Fruit fly (Drosophila melanogaster) whole organism, embryonic: ENCODE results near the gene kraken.

ENCODE experiments used
- Bdp1 ChIP-seq: fragments of 200-800 bp; sonication (Bioruptor generic); optimal IDR thresholded peaks from 3 replicates; lab custom pipeline; 2016; ENCODE audit warnings: missing biosample characterization, missing genetic modification characterization
- CG10209 ChIP-seq: fragments of 200-800 bp; sonication (Bioruptor generic); optimal IDR thresholded peaks from 3 replicates; lab custom pipeline; 2017; ENCODE audit warnings: missing biosample characterization, mild to moderate bottlenecking, missing genetic modification characterization, missing genetic modification reagents
- CG11504 ChIP-seq: fragments of 200-800 bp; sonication (Bioruptor generic); optimal IDR thresholded peaks from 3 replicates; lab custom pipeline; 2019; ENCODE audit warnings: missing biosample characterization, mild to moderate bottlenecking, missing genetic modification characterization, moderate library complexity
- CG11560 ChIP-seq: fragments of 200-800 bp; sonication (Bioruptor generic); IDR thresholded peaks from 3 replicates; pipeline ENCODE4 v1.3.6; 2022; ENCODE audit warnings: missing biosample characterization, missing genetic modification characterization
- CG12391 ChIP-seq: fragments of 200-800 bp; sonication (Bioruptor generic); optimal IDR thresholded peaks from 3 replicates; lab custom pipeline; 2018; ENCODE audit warnings: missing biosample characterization, mild to moderate bottlenecking, missing genetic modification characterization, moderate library complexity
- CG12942 ChIP-seq: fragments of 200-800 bp; sonication (Bioruptor generic); optimal IDR thresholded peaks from 3 replicates; lab custom pipeline; 2016; ENCODE audit warnings: missing biosample characterization, missing genetic modification characterization
- CG13424 ChIP-seq: fragments of 200-800 bp; sonication (Bioruptor generic); optimal IDR thresholded peaks from 2 replicates; lab custom pipeline; 2019; ENCODE audit warnings: missing biosample characterization, mild to moderate bottlenecking, missing genetic modification characterization, moderate library complexity
- CG13624 ChIP-seq: fragments of 200-800 bp; sonication (Bioruptor generic); optimal IDR thresholded peaks from 2 replicates; lab custom pipeline; 2016; ENCODE audit warnings: missing biosample characterization, missing genetic modification characterization
- CG14441 ChIP-seq: fragments of 200-800 bp; sonication (Bioruptor generic); IDR thresholded peaks from 2 replicates; pipeline ENCODE4 v1.3.6; 2022; ENCODE audit warnings: missing biosample characterization, missing genetic modification characterization
- CG14860 ChIP-seq: fragments of 200-800 bp; sonication (Bioruptor generic); IDR thresholded peaks from 3 replicates; pipeline ENCODE4 v1.3.6; 2022; ENCODE audit warnings: missing biosample characterization, missing genetic modification characterization; ENCODE audit not compliant: partially characterized antibody
- CG17612 ChIP-seq: fragments of 200-800 bp; sonication (Bioruptor generic); IDR thresholded peaks from 2 replicates; pipeline ENCODE4 v1.3.6; 2022; ENCODE audit warnings: missing biosample characterization, missing genetic modification characterization
- CG17912 ChIP-seq: fragments of 200-800 bp; sonication (Bioruptor generic); optimal IDR thresholded peaks from 2 replicates; lab custom pipeline; 2018; ENCODE audit warnings: missing biosample characterization, mild to moderate bottlenecking, missing genetic modification characterization
- CG1832 ChIP-seq: fragments of 200-800 bp; sonication (Bioruptor generic); optimal IDR thresholded peaks from 2 replicates; lab custom pipeline; 2017; ENCODE audit warnings: missing biosample characterization, mild to moderate bottlenecking, missing genetic modification characterization, inconsistent platforms
- CG18619 ChIP-seq: fragments of 200-800 bp; sonication (Bioruptor generic); optimal IDR thresholded peaks from 3 replicates; lab custom pipeline; 2017; ENCODE audit warnings: missing biosample characterization, mild to moderate bottlenecking, missing genetic modification characterization
- CG34376 ChIP-seq: fragments of 200-800 bp; sonication (Bioruptor generic); optimal IDR thresholded peaks from 2 replicates; lab custom pipeline; 2018; ENCODE audit warnings: missing biosample characterization, mild to moderate bottlenecking, missing genetic modification characterization
- CG4328 ChIP-seq: fragments of 200-800 bp; sonication (Bioruptor generic); optimal IDR thresholded peaks from 3 replicates; lab custom pipeline; 2017; ENCODE audit warnings: missing biosample characterization, missing genetic modification reagents, missing genetic modification characterization
- CG43689 ChIP-seq: fragments of 200-800 bp; sonication (Bioruptor generic); IDR thresholded peaks from 2 replicates; pipeline ENCODE4 v1.3.6; 2022; ENCODE audit warnings: missing biosample characterization, missing genetic modification characterization
- CG4404 ChIP-seq: fragments of 200-800 bp; sonication (Bioruptor generic); IDR thresholded peaks from 2 replicates; pipeline ENCODE4 v1.3.6; 2022; ENCODE audit warnings: missing biosample characterization, missing genetic modification characterization
- CG6689 ChIP-seq: fragments of 200-800 bp; sonication (Bioruptor generic); IDR thresholded peaks from 2 replicates; pipeline ENCODE4 v1.3.6; 2022; ENCODE audit warnings: missing biosample characterization, missing genetic modification characterization
- CG7271 ChIP-seq: fragments of 200-800 bp; sonication (Bioruptor generic); optimal IDR thresholded peaks from 2 replicates; lab custom pipeline; 2018; ENCODE audit warnings: missing biosample characterization, mild to moderate bottlenecking, missing genetic modification characterization, moderate library complexity
- CG8478 ChIP-seq: fragments of >200 bp; optimal IDR thresholded peaks from 2 replicates; lab custom pipeline; 2018
- Camta ChIP-seq: fragments of 200-800 bp; sonication (Bioruptor generic); optimal IDR thresholded peaks from 2 replicates; lab custom pipeline; 2016; ENCODE audit warnings: missing biosample characterization, missing genetic modification characterization
- Dbx ChIP-seq: fragments of 200-800 bp; sonication (Bioruptor generic); IDR thresholded peaks from 3 replicates; pipeline ENCODE4 v1.3.6; 2022; ENCODE audit warnings: missing biosample characterization, missing genetic modification characterization
- Doc3 ChIP-seq: fragments of 200-800 bp; sonication (Bioruptor generic); IDR thresholded peaks from 3 replicates; pipeline ENCODE4 v1.3.6; 2022; ENCODE audit warnings: missing biosample characterization, missing genetic modification characterization; ENCODE audit not compliant: partially characterized antibody
- Fer3 ChIP-seq: fragments of 200-800 bp; sonication (Bioruptor generic); optimal IDR thresholded peaks from 2 replicates; lab custom pipeline; 2018; ENCODE audit warnings: missing biosample characterization, mild to moderate bottlenecking, missing genetic modification characterization, moderate library complexity
- Lhr ChIP-seq: fragments of 200-800 bp; sonication (Bioruptor generic); optimal IDR thresholded peaks from 3 replicates; lab custom pipeline; 2017; ENCODE audit warnings: mild to moderate bottlenecking, missing biosample characterization, missing genetic modification reagents, missing genetic modification characterization
- Lim3 ChIP-seq: fragments of 200-800 bp; sonication (Bioruptor generic); IDR thresholded peaks from 2 replicates; pipeline ENCODE4 v1.3.6; 2022; ENCODE audit warnings: missing biosample characterization, missing genetic modification characterization
- Mad ChIP-seq: fragments of 200-800 bp; sonication (Bioruptor generic); optimal IDR thresholded peaks from 2 replicates; lab custom pipeline; 2016; ENCODE audit warnings: missing biosample characterization, missing genetic modification characterization
- Rfx ChIP-seq: fragments of 200-800 bp; sonication (Bioruptor generic); IDR thresholded peaks from 2 replicates; pipeline ENCODE4 v1.3.6; 2022; ENCODE audit warnings: missing biosample characterization, missing genetic modification characterization
- Tbp ChIP-seq: fragments of >200 bp; optimal IDR thresholded peaks from 2 replicates; lab custom pipeline; 2018; ENCODE audit warnings: missing biosample characterization, missing genetic modification characterization
- Xbp1 ChIP-seq: fragments of 200-800 bp; sonication (Bioruptor generic); optimal IDR thresholded peaks from 3 replicates; lab custom pipeline; 2016; ENCODE audit warnings: missing biosample characterization, mild to moderate bottlenecking, missing genetic modification characterization
- YL-1 ChIP-seq: fragments of 200-800 bp; sonication (Bioruptor generic); optimal IDR thresholded peaks from 3 replicates; lab custom pipeline; 2017; ENCODE audit warnings: missing biosample characterization, mild to moderate bottlenecking, missing genetic modification characterization
- btn ChIP-seq: fragments of 200-800 bp; sonication (Bioruptor generic); optimal IDR thresholded peaks from 2 replicates; lab custom pipeline; 2016; ENCODE audit warnings: missing biosample characterization, missing genetic modification characterization
- cas ChIP-seq: fragments of 200-800 bp; sonication (Bioruptor generic); IDR thresholded peaks from 2 replicates; pipeline ENCODE4 v1.3.6; 2022; ENCODE audit warnings: missing biosample characterization, missing genetic modification characterization
- chm ChIP-seq: fragments of 200-800 bp; sonication (Bioruptor generic); IDR thresholded peaks from 2 replicates; pipeline ENCODE4 v1.3.6; 2022; ENCODE audit warnings: missing biosample characterization, missing genetic modification characterization
- da ChIP-seq: fragments of 200-800 bp; sonication (Bioruptor generic); optimal IDR thresholded peaks from 2 replicates; lab custom pipeline; 2016; ENCODE audit warnings: missing biosample characterization, missing genetic modification characterization
- dmrt99B ChIP-seq: fragments of 200-800 bp; sonication (Bioruptor generic); optimal IDR thresholded peaks from 2 replicates; lab custom pipeline; 2018; ENCODE audit warnings: missing biosample characterization, mild to moderate bottlenecking, missing genetic modification characterization, moderate library complexity
- dysf ChIP-seq: fragments of 200-800 bp; sonication (Bioruptor generic); IDR thresholded peaks from 3 replicates; pipeline ENCODE4 v1.3.6; 2022; ENCODE audit warnings: missing biosample characterization, missing genetic modification characterization
- gcm ChIP-seq: fragments of 200-800 bp; sonication (Bioruptor generic); optimal IDR thresholded peaks from 2 replicates; lab custom pipeline; 2019; ENCODE audit warnings: missing biosample characterization, mild to moderate bottlenecking, missing genetic modification characterization, moderate library complexity
- grn ChIP-seq: fragments of 200-800 bp; sonication (Bioruptor generic); optimal IDR thresholded peaks from 3 replicates; lab custom pipeline; 2017; ENCODE audit warnings: missing biosample characterization, missing genetic modification characterization
- gro ChIP-seq: fragments of 200-800 bp; sonication (Bioruptor generic); optimal IDR thresholded peaks from 2 replicates; lab custom pipeline; 2016; ENCODE audit warnings: missing biosample characterization, missing genetic modification characterization
- hbn ChIP-seq: fragments of 200-800 bp; sonication (Bioruptor generic); IDR thresholded peaks from 2 replicates; pipeline ENCODE4 v1.3.6; 2022; ENCODE audit warnings: missing biosample characterization, missing genetic modification characterization; ENCODE audit not compliant: partially characterized antibody
- klu ChIP-seq: fragments of 200-800 bp; sonication (Bioruptor generic); IDR thresholded peaks from 2 replicates; pipeline ENCODE4 v1.3.6; 2022; ENCODE audit warnings: missing biosample characterization, missing genetic modification characterization
- lab ChIP-seq: fragments of 200-800 bp; sonication (Bioruptor generic); optimal IDR thresholded peaks from 3 replicates; lab custom pipeline; 2017; ENCODE audit warnings: missing biosample characterization, missing genetic modification characterization, mild to moderate bottlenecking, moderate library complexity, missing genetic modification reagents
- luna ChIP-seq: fragments of 200-800 bp; sonication (Bioruptor generic); optimal IDR thresholded peaks from 2 replicates; lab custom pipeline; 2016; ENCODE audit warnings: missing biosample characterization, missing genetic modification characterization
- oc ChIP-seq: fragments of 200-800 bp; sonication (Bioruptor generic); optimal IDR thresholded peaks from 2 replicates; lab custom pipeline; 2018; ENCODE audit warnings: missing biosample characterization, mild to moderate bottlenecking, missing genetic modification characterization, moderate library complexity
- slou ChIP-seq: fragments of 200-800 bp; sonication (Bioruptor generic); optimal IDR thresholded peaks from 3 replicates; lab custom pipeline; 2016; ENCODE audit warnings: missing biosample characterization, missing genetic modification characterization
- sob ChIP-seq: fragments of 200-800 bp; sonication (Bioruptor generic); IDR thresholded peaks from 2 replicates; pipeline ENCODE4 v1.3.6; 2022; ENCODE audit warnings: missing biosample characterization, missing genetic modification characterization
- sug ChIP-seq: fragments of 200-800 bp; optimal IDR thresholded peaks from 2 replicates; lab custom pipeline; 2019; ENCODE audit warnings: missing biosample characterization, mild to moderate bottlenecking, missing genetic modification characterization, moderate library complexity
- unpg ChIP-seq: fragments of 200-800 bp; sonication (Bioruptor generic); optimal IDR thresholded peaks from 3 replicates; lab custom pipeline; 2018; ENCODE audit warnings: missing biosample characterization, mild to moderate bottlenecking, missing genetic modification characterization, moderate library complexity

Gene kraken

dm6 chr2L:866950-867744, 14.6 kb downstream of the kraken start (continued):
- TF ChIP-seq Dbx = peak; percentile 96
- TF ChIP-seq Tbp (GFP tag; lab: Kevin White, UChicago) = no peak
- peak; percentile 95 for TF ChIP-seq lab
- TF ChIP-seq unpg (GFP tag; lab: Kevin White, UChicago) = peak; percentile 94
- peak; percentile 68 for TF ChIP-seq Bdp1 (GFP tag; lab: Kevin White, UChicago)
- peak; percentile 95 for TF ChIP-seq sob (GFP tag; lab: Robert Waterston, UW)
- peak; percentile 93 for TF ChIP-seq CG4404
- peak; percentile 88 for TF ChIP-seq CG17612
- TF ChIP-seq dmrt99B = peak; percentile 95
- peak; percentile 89 for TF ChIP-seq sug
- peak; percentile 87 for TF ChIP-seq CG18619 (GFP tag; lab: Kevin White, UChicago)
- peak; percentile 96 for TF ChIP-seq CG13424
- TF ChIP-seq CG17912 = peak; percentile 86
- TF ChIP-seq CG34376 (GFP tag; lab: Kevin White, UChicago) = peak; percentile 85
- peak; percentile 85 for TF ChIP-seq gcm (GFP tag; lab: Kevin White, UChicago)
- peak; percentile 89 for TF ChIP-seq oc (tag; lab: Kevin White, UChicago)
- TF ChIP-seq CG14441 (GFP tag; lab: Robert Waterston, UW) = peak; percentile 97
- peak; percentile 74 for TF ChIP-seq luna (GFP tag; lab: Kevin White, UChicago)
- peak; percentile 88 for TF ChIP-seq CG43689
- TF ChIP-seq Camta (GFP tag; lab: Kevin White, UChicago) = peak; percentile 90
- TF ChIP-seq btn (GFP tag; lab: Kevin White, UChicago) = peak; percentile 77
- TF ChIP-seq YL-1 (GFP tag; lab: Kevin White, UChicago) = peak; percentile 70
- TF ChIP-seq hbn = no peak
- TF ChIP-seq CG8478 = no peak
- TF ChIP-seq Doc3 = no peak
- peak; percentile 80 for TF ChIP-seq CG4328
- peak; percentile 94 for TF ChIP-seq chm (GFP tag; lab: Robert Waterston, UW)
- TF ChIP-seq CG6689 (GFP tag; lab: Robert Waterston, UW) = peak; percentile 93
- TF ChIP-seq klu (GFP tag; lab: Robert Waterston, UW) = peak; percentile 88
- TF ChIP-seq Mad (GFP tag; lab: Kevin White, UChicago) = peak; percentile 85
- peak; percentile 94 for TF ChIP-seq Xbp1 (GFP tag; lab: Kevin White, UChicago)
- peak; percentile 93 for TF ChIP-seq CG12391 (tag; lab: Kevin White, UChicago)
- TF ChIP-seq da (GFP tag; lab: Kevin White, UChicago) = no peak
- TF ChIP-seq CG11560 = peak; percentile 82
- TF ChIP-seq CG14860 = no peak
- TF ChIP-seq CG1832 (GFP tag; lab: Kevin White, UChicago) = peak; percentile 81
- TF ChIP-seq CG11504 (tag; lab: Kevin White, UChicago) = peak; percentile 93
- no peak for TF ChIP-seq grn
- peak; percentile 79 for TF ChIP-seq Lim3 (GFP tag; lab: Robert Waterston, UW)
- peak; percentile 98 for TF ChIP-seq Rfx
- peak; percentile 85 for TF ChIP-seq cas (GFP tag; lab: Robert Waterston, UW)
- peak; percentile 72 for TF ChIP-seq slou (GFP tag; lab: Kevin White, UChicago)
- peak; percentile 96 for TF ChIP-seq dysf (GFP tag; lab: Robert Waterston, UW)
- peak; percentile 63 for TF ChIP-seq Lhr (GFP tag; lab: Kevin White, UChicago)
- TF ChIP-seq CG7271 = peak; percentile 28
- peak; percentile 93 for TF ChIP-seq CG13624 (GFP tag; lab: Kevin White, UChicago)
- TF ChIP-seq gro (GFP tag; lab: Kevin White, UChicago) = peak; percentile 87
- peak; percentile 95 for TF ChIP-seq Fer3 (tag; lab: Kevin White, UChicago)
- TF ChIP-seq CG12942 = peak; percentile 90
- peak; percentile 91 for TF ChIP-seq CG10209 (GFP tag; lab: Kevin White, UChicago)
